Worm (Caenorhabditis elegans) whole organism, young adult: ENCODE results near the gene gcy-12.

Experiments
- B0336.3 ChIP-seq: fragments of 200-800 bp; sonication (Bioruptor generic); IDR thresholded peaks from 2 replicates; pipeline ENCODE4 v1.3.6; 2022; ENCODE audit warnings: missing genetic modification characterization, missing compliant biosample characterization
- F22D6.2 ChIP-seq: sonication (generic microtip); optimal IDR thresholded peaks from 2 replicates; lab custom pipeline; 2016; ENCODE audit warnings: mild to moderate bottlenecking, missing genetic modification characterization, missing compliant biosample characterization
- F39B2.1 ChIP-seq: fragments of 200-800 bp; sonication (Bioruptor generic); IDR thresholded peaks from 2 replicates; pipeline ENCODE4 v1.3.6; 2022; ENCODE audit warnings: missing genetic modification reagents, missing genetic modification characterization, missing compliant biosample characterization
- F55B11.4 ChIP-seq: sonication (generic microtip); optimal IDR thresholded peaks from 2 replicates; lab custom pipeline; 2016; ENCODE audit warnings: missing compliant biosample characterization, missing genetic modification characterization, borderline replicate concordance; ENCODE audit not compliant: insufficient read depth
- F57A8.1 ChIP-seq: fragments of 200-800 bp; sonication (Bioruptor generic); optimal IDR thresholded peaks from 2 replicates; lab custom pipeline; 2018; ENCODE audit warnings: mild to moderate bottlenecking, missing genetic modification characterization, moderate library complexity, missing compliant biosample characterization
- K12H6.12 ChIP-seq: fragments of 200-800 bp; sonication (Bioruptor generic); optimal IDR thresholded peaks from 2 replicates; lab custom pipeline; 2018; ENCODE audit warnings: mild to moderate bottlenecking, missing genetic modification characterization, missing compliant biosample characterization
- Y79H2A.3 ChIP-seq: fragments of 200-800 bp; sonication (Bioruptor generic); conservative IDR thresholded peaks from 2 replicates; pipeline ENCODE4 v1.3.6; 2022; ENCODE audit warnings: missing genetic modification reagents, missing genetic modification characterization, missing compliant biosample characterization
- Y95B8A.8 ChIP-seq: fragments of 200-800 bp; sonication (Bioruptor generic); IDR thresholded peaks from 2 replicates; pipeline ENCODE4 v1.3.6; 2022; ENCODE audit warnings: missing genetic modification reagents, missing genetic modification characterization, missing compliant biosample characterization
- ZK185.1 ChIP-seq: sonication (generic microtip); optimal IDR thresholded peaks from 2 replicates; lab custom pipeline; 2016; ENCODE audit warnings: mild to moderate bottlenecking, missing genetic modification characterization, missing compliant biosample characterization; ENCODE audit not compliant: poor library complexity, severe bottlenecking
- aptf-3 ChIP-seq: fragments of 200-800 bp; sonication (Bioruptor generic); IDR thresholded peaks from 2 replicates; pipeline ENCODE4 v1.3.6; 2022; ENCODE audit warnings: missing genetic modification characterization, missing compliant biosample characterization
- atf-7 ChIP-seq: sonication (generic microtip); optimal IDR thresholded peaks from 2 replicates; lab custom pipeline; 2017; ENCODE audit warnings: mild to moderate bottlenecking, missing genetic modification characterization, missing compliant biosample characterization
- athp-1 ChIP-seq: sonication (generic microtip); optimal IDR thresholded peaks from 2 replicates; lab custom pipeline; 2017; ENCODE audit warnings: mild to moderate bottlenecking, missing genetic modification characterization, missing compliant biosample characterization
- bed-1 ChIP-seq: fragments of 200-800 bp; sonication (Bioruptor generic); IDR thresholded peaks from 2 replicates; pipeline ENCODE4 v1.3.6; 2022; ENCODE audit warnings: missing genetic modification reagents, missing genetic modification characterization, missing compliant biosample characterization
- ccch-3 ChIP-seq: fragments of 200-800 bp; sonication (Bioruptor generic); optimal IDR thresholded peaks from 2 replicates; lab custom pipeline; 2018; ENCODE audit warnings: mild to moderate bottlenecking, missing genetic modification characterization, missing compliant biosample characterization
- cebp-1 ChIP-seq, 2 experiments: fragments of 200-800 bp in 1 of 2; sonication (Bioruptor generic) in 1 of 2; sonication (generic microtip) in 1 of 2; IDR thresholded peaks in 1 of 2; optimal IDR thresholded peaks in 1 of 2; 2 replicates each; pipeline versions ENCODE4 v1.3.6 to Lab custom; 2017 to 2022; ENCODE audit warnings: missing compliant biosample characterization in 2 of 2, missing genetic modification characterization in 2 of 2, mild to moderate bottlenecking in 1 of 2, missing genetic modification reagents in 1 of 2, moderate library complexity in 1 of 2
- ceh-79 ChIP-seq: sonication (generic microtip); optimal IDR thresholded peaks from 2 replicates; lab custom pipeline; 2017; ENCODE audit warnings: mild to moderate bottlenecking, missing genetic modification characterization, missing compliant biosample characterization
- chd-7 ChIP-seq: sonication (generic microtip); optimal IDR thresholded peaks from 2 replicates; lab custom pipeline; 2016; ENCODE audit warnings: mild to moderate bottlenecking, missing genetic modification characterization, moderate library complexity, missing compliant biosample characterization
- die-1 ChIP-seq: sonication (generic microtip); optimal IDR thresholded peaks from 2 replicates; lab custom pipeline; 2016; ENCODE audit warnings: missing genotype, mild to moderate bottlenecking, missing genetic modification characterization, missing compliant biosample characterization
- dox-1 ChIP-seq: fragments of 200-800 bp; sonication (Bioruptor generic); IDR thresholded peaks from 2 replicates; pipeline ENCODE4 v1.3.6; 2022; ENCODE audit warnings: missing genetic modification reagents, missing genetic modification characterization, missing compliant biosample characterization
- ets-4 ChIP-seq: fragments of 200-800 bp; sonication (Bioruptor generic); optimal IDR thresholded peaks from 2 replicates; lab custom pipeline; 2018; ENCODE audit warnings: mild to moderate bottlenecking, missing genetic modification characterization, missing compliant biosample characterization
- fkh-3 ChIP-seq: sonication (generic microtip); optimal IDR thresholded peaks from 2 replicates; lab custom pipeline; 2016; ENCODE audit warnings: mild to moderate bottlenecking, missing genetic modification characterization, missing compliant biosample characterization
- hlh-12 ChIP-seq: sonication (generic microtip); optimal IDR thresholded peaks from 2 replicates; lab custom pipeline; 2016; ENCODE audit warnings: missing genetic modification characterization, missing compliant biosample characterization
- madf-6 ChIP-seq: fragments of 200-800 bp; sonication (Bioruptor generic); IDR thresholded peaks from 2 replicates; pipeline ENCODE4 v1.3.6; 2022; ENCODE audit warnings: missing genetic modification reagents, missing genetic modification characterization, missing compliant biosample characterization
- madf-8 ChIP-seq: fragments of 200-800 bp; sonication (Bioruptor generic); conservative IDR thresholded peaks from 2 replicates; pipeline ENCODE4 v1.3.6; 2022; ENCODE audit warnings: missing genetic modification reagents, missing genetic modification characterization, missing compliant biosample characterization
- mcd-1 ChIP-seq: fragments of 200-800 bp; sonication (Bioruptor generic); IDR thresholded peaks from 2 replicates; pipeline ENCODE4 v1.3.6; 2022; ENCODE audit warnings: missing genetic modification reagents, missing genetic modification characterization, missing compliant biosample characterization
- mes-4 ChIP-seq: sonication (generic microtip); optimal IDR thresholded peaks from 2 replicates; lab custom pipeline; 2016; ENCODE audit warnings: missing genotype, missing genetic modification characterization, missing compliant biosample characterization
- nfyb-1 ChIP-seq: fragments of 200-800 bp; sonication (Bioruptor generic); IDR thresholded peaks from 2 replicates; pipeline ENCODE4 v1.3.6; 2022; ENCODE audit warnings: missing genetic modification reagents, missing genetic modification characterization, missing compliant biosample characterization
- nhr-80 ChIP-seq: sonication (generic microtip); optimal IDR thresholded peaks from 2 replicates; lab custom pipeline; 2016; ENCODE audit warnings: missing genetic modification characterization, missing compliant biosample characterization
- nhr-90 ChIP-seq: sonication (generic microtip); optimal IDR thresholded peaks from 2 replicates; lab custom pipeline; 2016; ENCODE audit warnings: missing genotype, mild to moderate bottlenecking, missing genetic modification characterization, missing compliant biosample characterization
- pha-4 ChIP-seq: fragments of 150-350 bp; sonication (generic microtip); optimal IDR thresholded peaks from 2 replicates; lab custom pipeline; 2014; ENCODE audit warnings: missing biosample characterization, missing genetic modification reagents, missing genetic modification characterization
- snpc-4 ChIP-seq, 5 experiments: fragments of 150-350 bp in 1 of 5; sonication (generic microtip) in 4 of 5; optimal IDR thresholded peaks; 2 replicates each; lab custom pipeline; 2014 to 2018; ENCODE audit warnings: missing genetic modification characterization in 5 of 5, missing biosample characterization in 3 of 5, antibody characterized with exemption in 2 of 5, mild to moderate bottlenecking in 2 of 5, missing compliant biosample characterization in 2 of 5, missing genotype in 2 of 5, moderate library complexity in 2 of 5, missing genetic modification reagents in 1 of 5
- sptf-2 ChIP-seq: fragments of 200-800 bp; sonication (Bioruptor generic); optimal IDR thresholded peaks from 2 replicates; lab custom pipeline; 2018; ENCODE audit warnings: mild to moderate bottlenecking, missing genetic modification characterization, missing compliant biosample characterization
- tbp1 ChIP-seq: fragments of 200-800 bp; sonication (Bioruptor generic); optimal IDR thresholded peaks from 2 replicates; lab custom pipeline; 2018; ENCODE audit warnings: mild to moderate bottlenecking, missing genetic modification characterization, missing compliant biosample characterization
- tlf-1 ChIP-seq: fragments of 200-800 bp; sonication (Bioruptor generic); optimal IDR thresholded peaks from 2 replicates; lab custom pipeline; 2018; ENCODE audit warnings: mild to moderate bottlenecking, missing genetic modification characterization, missing compliant biosample characterization
- unc-62 ChIP-seq: fragments of 150-350 bp; optimal IDR thresholded peaks from 2 replicates; lab custom pipeline; 2014; ENCODE audit warnings: missing biosample characterization, missing genetic modification reagents, missing genetic modification characterization
- zfh-2 ChIP-seq: fragments of 200-800 bp; sonication (Bioruptor generic); conservative IDR thresholded peaks from 2 replicates; pipeline ENCODE4 v1.3.6; 2022; ENCODE audit warnings: missing genetic modification reagents, missing genetic modification characterization, missing compliant biosample characterization
- ztf-18 ChIP-seq: sonication (generic microtip); optimal IDR thresholded peaks from 2 replicates; lab custom pipeline; 2016; ENCODE audit warnings: missing genotype, mild to moderate bottlenecking, missing genetic modification characterization, missing compliant biosample characterization
- ztf-25 ChIP-seq: fragments of 200-800 bp; sonication (Bioruptor generic); IDR thresholded peaks from 2 replicates; pipeline ENCODE4 v1.3.6; 2022; ENCODE audit warnings: missing genetic modification reagents, missing genetic modification characterization, missing compliant biosample characterization
- ztf-3 ChIP-seq: fragments of 200-800 bp; sonication (Bioruptor generic); optimal IDR thresholded peaks from 2 replicates; lab custom pipeline; 2018; ENCODE audit warnings: mild to moderate bottlenecking, missing genetic modification characterization, missing compliant biosample characterization

Gene gcy-12

DNA sequence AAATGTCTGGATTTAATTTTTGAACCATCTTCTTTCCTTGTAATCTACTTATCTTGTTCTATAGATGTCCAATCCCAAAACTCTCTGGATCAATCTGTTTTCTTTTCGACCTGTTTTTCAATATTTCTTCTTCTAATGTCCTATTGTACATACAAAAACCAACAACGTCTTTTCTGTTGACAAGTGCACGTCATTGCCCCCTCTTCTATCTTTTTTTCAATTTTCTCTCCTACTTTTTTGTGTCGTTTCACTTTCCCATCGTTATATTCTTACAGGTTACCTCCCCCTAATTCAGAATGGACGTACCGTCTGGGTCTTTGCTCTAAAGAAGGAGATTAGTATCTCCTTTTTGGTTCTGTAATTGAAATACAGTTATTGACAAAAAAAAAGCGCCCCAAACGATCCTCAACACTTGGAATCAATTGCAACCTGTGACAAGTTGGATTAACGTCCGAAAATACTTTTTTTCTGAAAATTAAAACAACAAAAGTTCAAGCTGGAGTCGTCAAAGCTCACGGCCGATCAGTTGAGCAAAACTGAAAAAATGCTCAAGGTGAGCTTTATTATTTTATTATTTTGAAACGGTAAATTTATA, 11.0 kb downstream of the gcy-12 start, which contains the start of gene vhp-1:
Gene vhp-1, plus strand, starts transcription at position 545 of the 595 bp plus-strand sequence.
- TF ChIP-seq mes-4 (tag; lab: Kevin White, UChicago) (no peak), mcd-1 (GFP tag; lab: Robert Waterston, UW) (no peak), ztf-3 (GFP tag; lab: Kevin White, UChicago) (no peak), bed-1 (GFP tag; lab: Robert Waterston, UW) (no peak), F57A8.1 (no peak), ztf-25 (GFP tag; lab: Robert Waterston, UW) (no peak), ccch-3 (GFP tag; lab: Kevin White, UChicago) (no peak), athp-1 (tag; lab: Kevin White, UChicago) (no peak), B0336.3 (GFP tag; lab: Robert Waterston, UW) (no peak), ceh-79 (tag; lab: Kevin White, UChicago) (no peak), tlf-1 (no peak), F22D6.2 (tag; lab: Kevin White, UChicago) (no peak), madf-8 (GFP tag; lab: Robert Waterston, UW) (no peak), K12H6.12 (tag; lab: Kevin White, UChicago) (no peak)

DNA sequence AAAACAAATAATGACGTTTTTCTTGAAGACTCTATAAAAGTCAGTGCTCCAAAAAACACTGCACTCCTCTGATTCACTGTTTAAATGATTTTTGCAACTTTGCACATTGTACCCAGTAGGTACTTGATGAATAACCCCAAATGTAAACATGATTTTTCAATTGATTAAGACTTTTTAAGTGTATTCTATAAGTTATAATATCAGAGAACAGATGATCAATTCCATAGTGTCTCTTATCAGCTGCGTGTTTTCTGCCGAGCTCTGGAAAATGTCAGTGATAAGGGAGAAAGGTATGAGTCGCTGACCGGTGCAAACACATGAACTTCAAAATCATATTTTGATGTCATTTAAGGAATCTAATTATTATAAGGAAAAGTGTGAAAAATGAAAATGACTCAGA, 11.9 kb downstream of the gcy-12 start:
- no peak for TF ChIP-seq nfyb-1 (GFP tag; lab: Robert Waterston, UW)
- TF ChIP-seq F55B11.4 (tag; lab: Kevin White, UChicago), result no peak
- TF ChIP-seq ZK185.1 (tag; lab: Kevin White, UChicago), result no peak
- TF ChIP-seq dox-1 (GFP tag; lab: Robert Waterston, UW), result no peak
- TF ChIP-seq nhr-80 (tag; lab: Kevin White, UChicago), result peak; percentile 88
- no peak for TF ChIP-seq F39B2.1
- TF ChIP-seq snpc-4 (GFP tag; optimal IDR thresholded peaks at IDR 0.05; lab: Kevin White, UChicago), result no peak
- TF ChIP-seq snpc-4 (tag; optimal IDR thresholded peaks at IDR 0.05; lab: Kevin White, UChicago), result no peak
- no peak for TF ChIP-seq atf-7 (tag; lab: Kevin White, UChicago)
- TF ChIP-seq tbp1 (GFP tag; lab: Kevin White, UChicago), result peak; percentile 3
- TF ChIP-seq ets-4 (GFP tag; lab: Kevin White, UChicago), result peak; percentile 11
- peak; percentile 36 for TF ChIP-seq unc-62 (GFP tag; lab: Kevin White, UChicago)
- TF ChIP-seq nhr-90 (tag; lab: Kevin White, UChicago), result no peak
- no peak for TF ChIP-seq madf-6
- peak; percentile 67 for TF ChIP-seq pha-4
- no peak for TF ChIP-seq sptf-2
- no peak for TF ChIP-seq hlh-12 (tag; lab: Kevin White, UChicago)
- TF ChIP-seq B0336.3 (GFP tag; lab: Robert Waterston, UW), result 0 out of 2 replicates have a peak, but pooled peaks have one; percentile 29
- no peak for TF ChIP-seq cebp-1 (GFP tag; IDR thresholded peaks at IDR 0.05; lab: Robert Waterston, UW)
- peak; percentile 46 for TF ChIP-seq cebp-1 (tag; optimal IDR thresholded peaks at IDR 0.05; lab: Kevin White, UChicago)
- no peak for TF ChIP-seq tlf-1
- TF ChIP-seq mes-4 (tag; lab: Kevin White, UChicago), result no peak
- TF ChIP-seq ztf-18, result no peak
- TF ChIP-seq zfh-2 (GFP tag; lab: Robert Waterston, UW), result no peak
- TF ChIP-seq, all 124 proteins: peak for 7

DNA sequence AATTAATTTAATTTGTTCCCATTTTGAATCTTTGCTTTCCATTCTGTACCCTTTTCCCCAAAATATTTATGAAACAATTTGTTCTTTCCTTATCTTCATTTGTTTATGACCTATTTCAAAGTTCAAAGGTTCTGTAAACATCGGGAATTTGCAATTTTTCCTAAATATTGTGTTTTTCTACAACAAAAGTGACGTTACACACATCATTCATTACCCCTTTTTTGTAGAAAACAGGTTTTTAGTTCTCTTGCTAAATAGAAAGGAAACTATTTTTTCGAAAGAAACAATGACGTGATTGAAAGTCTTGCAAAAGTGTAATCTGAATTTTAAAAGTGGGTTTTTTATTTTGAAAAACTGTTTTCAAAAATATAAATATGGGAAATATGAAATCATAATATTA, 12.8 kb downstream of the gcy-12 start:
- no peak for TF ChIP-seq die-1 (tag; lab: Kevin White, UChicago)
- TF ChIP-seq F39B2.1, result no peak
- no peak for TF ChIP-seq ztf-18
- TF ChIP-seq ets-4 (GFP tag; lab: Kevin White, UChicago), result no peak
- TF ChIP-seq chd-7 (tag; lab: Kevin White, UChicago), result no peak
- TF ChIP-seq aptf-3, result no peak
- TF ChIP-seq tbp1 (GFP tag; lab: Kevin White, UChicago), result no peak
- no peak for TF ChIP-seq fkh-3 (tag; lab: Kevin White, UChicago)
- TF ChIP-seq unc-62 (GFP tag; lab: Kevin White, UChicago), result no peak
- no peak for TF ChIP-seq Y95B8A.8
- no peak for TF ChIP-seq Y79H2A.3 (GFP tag; lab: Robert Waterston, UW)
